Fruit fly (Drosophila melanogaster): ENCODE data around the gene CG45064.

- TF ChIP-seq kay (GFP tag; ENCODE audit: borderline replicate concordance) (no peak), CG5204 (GFP tag; optimal IDR thresholded peaks at IDR 0.05) (no peak), Hr96 (GFP tag; optimal IDR thresholded peaks at IDR 0.05) (no peak), CG12768 (GFP tag; optimal IDR thresholded peaks at IDR 0.05) (no peak), tj (GFP tag; optimal IDR thresholded peaks at IDR 0.05) (no peak), CG14711 (tag; optimal IDR thresholded peaks at IDR 0.05) (no peak), Mnt (GFP tag; optimal IDR thresholded peaks at IDR 0.05) (no peak)
Measured at dm6 chrX:14868414-14868813, 14.0 kb downstream of the CG45064 start.
